Fruit fly (Drosophila melanogaster): ENCODE measurements around the gene Fas2.

The Fas2 gene

DNA sequence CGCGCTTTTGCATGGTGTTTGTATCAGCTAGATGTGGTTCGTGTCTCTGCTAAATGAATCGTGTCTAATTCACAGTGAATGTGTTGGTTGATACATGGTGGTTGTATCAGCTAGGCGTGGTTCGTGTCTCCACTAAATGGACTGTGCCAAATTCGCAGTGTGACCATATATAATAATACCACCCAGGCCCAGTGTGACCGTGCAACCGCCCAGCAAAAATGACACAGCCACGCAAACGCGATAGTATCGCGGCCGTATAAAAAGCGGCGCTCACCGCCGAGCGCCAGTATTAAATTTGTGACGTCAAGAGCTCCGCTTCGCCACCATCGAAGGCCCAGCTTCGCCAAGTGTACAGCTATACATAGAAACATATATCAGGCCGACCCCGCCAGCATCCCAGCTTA lies 100.1 kb downstream of the Fas2 start, which contains the start of gene cib (continued):
- peak; percentile 0 for TF ChIP-seq net (GFP tag; optimal IDR thresholded peaks at IDR 0.05)
- no peak for TF ChIP-seq Sox102F (GFP tag; optimal IDR thresholded peaks at IDR 0.05)
- no peak for TF ChIP-seq fd85E (GFP tag; optimal IDR thresholded peaks at IDR 0.05)
- peak; percentile 47 for TF ChIP-seq Met (GFP tag; optimal IDR thresholded peaks at IDR 0.05)
- no peak for TF ChIP-seq pdm3 (GFP tag; optimal IDR thresholded peaks at IDR 0.05)
- TF ChIP-seq CG11762 (GFP tag; optimal IDR thresholded peaks at IDR 0.05; ENCODE audit: insufficient read depth): no peak
- TF ChIP-seq CG31627 (GFP tag; optimal IDR thresholded peaks at IDR 0.05): no peak

DNA sequence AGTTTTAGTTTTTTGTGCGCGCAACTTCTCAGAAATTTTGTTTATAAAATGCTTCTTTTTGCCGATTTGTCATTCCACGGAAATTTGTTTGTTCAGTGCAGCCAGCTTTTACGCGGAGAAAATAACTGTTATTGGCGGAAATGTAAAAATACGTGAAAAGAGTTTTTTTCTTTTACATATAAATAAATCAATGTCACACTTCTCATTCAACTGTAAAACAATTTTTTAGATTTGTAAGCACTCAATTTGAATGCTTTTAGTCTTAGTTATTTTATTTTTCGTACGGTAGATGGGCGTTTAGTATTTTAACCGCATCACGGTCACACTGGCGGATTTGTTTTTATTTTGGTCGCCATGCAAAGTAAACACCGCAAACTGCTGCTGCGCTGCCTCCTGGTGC lies 101.8 kb downstream of the Fas2 start, which contains the start of the genes Xpac and brn:
Xpac (minus strand) TSS at position 66 of the 400 bp plus-strand sequence.
brn (plus strand) TSS at position 211 of the 400 bp plus-strand sequence.
- TF ChIP-seq CG10631 (GFP tag; optimal IDR thresholded peaks at IDR 0.05) (no peak), CG6808 (GFP tag; optimal IDR thresholded peaks at IDR 0.05) (peak; percentile 57), fkh (GFP tag; optimal IDR thresholded peaks at IDR 0.05) (peak; percentile 96)

DNA sequence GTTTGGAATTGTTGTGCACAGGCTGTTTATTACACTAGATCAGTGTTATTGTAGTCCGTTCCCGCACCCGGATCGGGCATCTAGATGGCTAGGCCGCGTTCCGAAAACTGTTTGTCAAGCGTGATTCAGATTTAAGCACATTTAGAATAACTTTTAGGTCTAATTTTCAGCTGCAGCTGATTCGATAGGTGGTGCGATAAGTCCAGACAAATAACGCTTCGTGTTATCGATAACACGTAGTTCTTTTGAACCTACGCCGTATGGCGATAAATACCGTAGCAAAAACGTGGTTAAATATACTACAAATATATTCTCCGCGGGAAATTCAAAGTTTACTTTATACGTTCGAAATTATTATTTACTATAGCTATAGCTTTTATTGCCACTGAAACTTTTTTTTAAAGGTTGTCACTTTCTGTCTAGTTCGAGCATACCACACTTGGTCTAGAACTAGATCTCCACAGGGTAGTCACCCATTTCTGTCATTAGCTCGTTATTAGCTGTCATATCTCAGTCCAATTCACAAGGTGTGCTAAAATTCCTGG lies 105.0 kb downstream of the Fas2 start, which contains the start of the genes Cmtr1 and CG15375:
Cmtr1 (minus strand) TSS at position 208 of the 545 bp plus-strand sequence.
CG15375 (plus strand) TSS at position 495 of the 545 bp plus-strand sequence.
- no peak for TF ChIP-seq Eip78C (GFP tag)
- no peak for TF ChIP-seq CG6854 (GFP tag; optimal IDR thresholded peaks at IDR 0.05)
- no peak for TF ChIP-seq fd85E (GFP tag; optimal IDR thresholded peaks at IDR 0.05)
- no peak for TF ChIP-seq OdsH (GFP tag; optimal IDR thresholded peaks at IDR 0.05)
- no peak for TF ChIP-seq topi (GFP tag; optimal IDR thresholded peaks at IDR 0.05)
- TF ChIP-seq CG6276 (GFP tag; optimal IDR thresholded peaks at IDR 0.05): no peak
- no peak for TF ChIP-seq esn (GFP tag; optimal IDR thresholded peaks at IDR 0.05)
- TF ChIP-seq Ets21C (GFP tag; optimal IDR thresholded peaks at IDR 0.05): no peak
- TF ChIP-seq Hr39 (GFP tag; optimal IDR thresholded peaks at IDR 0.05): no peak
- no peak for TF ChIP-seq CG16779 (tag; optimal IDR thresholded peaks at IDR 0.05)
- TF ChIP-seq lz (GFP tag; optimal IDR thresholded peaks at IDR 0.05): no peak
- TF ChIP-seq CG8632 (GFP tag; optimal IDR thresholded peaks at IDR 0.05): no peak
- TF ChIP-seq vri (GFP tag; optimal IDR thresholded peaks at IDR 0.05): no peak
- no peak for TF ChIP-seq CG3032 (tag; optimal IDR thresholded peaks at IDR 0.05)
- TF ChIP-seq CG10631 (GFP tag; optimal IDR thresholded peaks at IDR 0.05): no peak
- TF ChIP-seq CG10669 (GFP tag; optimal IDR thresholded peaks at IDR 0.05): no peak
- TF ChIP-seq Lpt (GFP tag; optimal IDR thresholded peaks at IDR 0.05): no peak
- TF ChIP-seq CG6808 (GFP tag; optimal IDR thresholded peaks at IDR 0.05): no peak
- TF ChIP-seq Hr4 (GFP tag; optimal IDR thresholded peaks at IDR 0.05): no peak

DNA sequence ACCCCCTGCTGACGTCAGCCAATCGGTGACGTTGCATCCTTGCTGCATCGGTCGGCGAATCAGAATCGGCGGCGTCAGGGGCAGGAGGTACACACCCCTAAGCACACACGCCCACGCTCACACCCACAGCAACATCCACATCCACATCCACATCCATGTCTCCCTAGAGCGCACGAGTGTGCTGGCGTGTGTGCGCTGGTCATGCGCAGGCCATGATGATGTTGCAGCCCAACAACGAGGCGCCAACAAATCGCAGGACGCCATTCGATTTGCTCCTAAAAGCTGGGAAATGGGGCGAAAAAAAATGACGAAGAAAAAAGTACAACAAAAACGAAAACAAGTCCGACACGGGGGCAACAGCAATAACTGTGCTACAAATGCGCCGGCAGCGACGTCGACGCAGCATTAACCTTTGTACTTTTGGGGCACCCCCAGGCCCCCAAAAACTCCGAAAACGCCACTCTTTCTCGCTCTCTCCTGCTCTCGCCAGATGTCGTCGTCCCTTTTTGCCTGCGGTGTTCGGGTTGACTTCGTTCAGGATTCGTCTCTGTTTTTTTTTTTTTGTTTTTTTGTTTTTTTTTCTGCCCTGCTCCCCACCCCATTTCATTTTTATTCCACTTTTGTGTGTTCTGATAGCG lies 116.8 kb downstream of the Fas2 start:
- peak in 1 of 2 experiments; percentile 41 for TF ChIP-seq ss (GFP tag; optimal IDR thresholded peaks at IDR 0.05)
- TF ChIP-seq svp (GFP tag): peak; percentile 62
- TF ChIP-seq eg (GFP tag; IDR thresholded peaks at IDR 0.05): 0 out of 3 replicates have a peak, but pooled peaks have one; percentile 29
- TF ChIP-seq fd85E (GFP tag; optimal IDR thresholded peaks at IDR 0.05): no peak
